Worm (Caenorhabditis elegans): ENCODE measurements around the gene F41B4.1.

F41B4.1 gene

DNA sequence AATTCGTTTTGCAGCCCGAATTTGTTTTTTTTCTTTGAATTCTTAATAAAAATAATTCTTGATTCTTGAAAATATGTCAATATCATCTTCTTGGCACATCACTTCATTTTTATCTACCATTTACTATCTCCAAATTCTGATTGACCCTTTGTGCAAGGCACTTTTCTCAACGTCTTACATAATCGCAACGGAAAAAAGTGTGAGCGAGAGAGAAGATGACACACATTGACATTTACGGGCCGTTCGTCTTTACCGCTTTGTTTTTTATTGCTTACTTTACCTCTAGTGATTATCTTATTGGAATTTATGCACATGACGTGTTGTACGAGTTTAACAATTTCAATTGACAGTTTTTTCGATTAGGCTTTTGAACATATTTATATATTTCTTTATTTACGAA lies 22.9 kb upstream of the F41B4.1 start:
- TF ChIP-seq aha-1 (tag) = peak; percentile 72
- no peak for TF ChIP-seq skn-1 (tag; optimal IDR thresholded peaks at IDR 0.05)

DNA sequence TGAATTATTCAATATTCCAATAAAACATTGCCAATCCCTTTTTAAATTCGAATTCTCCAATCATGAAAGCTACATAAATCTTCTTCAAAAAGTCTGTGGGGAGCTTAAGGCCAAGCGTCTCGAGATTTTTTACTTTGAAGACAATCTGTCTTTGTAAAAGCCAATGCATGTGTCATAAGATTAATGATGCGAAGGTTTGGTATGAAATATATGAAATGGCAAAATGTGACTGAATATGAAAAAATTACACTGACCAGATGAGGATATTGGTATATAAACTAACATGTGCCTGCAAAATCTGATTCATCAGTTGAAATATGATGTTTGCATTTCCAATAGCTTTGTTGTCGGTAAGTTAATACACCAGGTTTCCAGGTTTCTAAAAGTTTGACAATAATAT lies 20.3 kb upstream of the F41B4.1 start, which contains the start of gene C53B7.2:
Gene C53B7.2 (plus strand): TSS at position 301 of the 400 bp plus-strand sequence.
- TF ChIP-seq lin-38 (GFP tag; IDR thresholded peaks at IDR 0.05) (no peak), pha-4 (GFP tag; IDR thresholded peaks at IDR 0.05) (peak; percentile 33; the same call in 1 of the 2 replicates), pha-4 (tag; optimal IDR thresholded peaks at IDR 0.05) (no peak)

DNA sequence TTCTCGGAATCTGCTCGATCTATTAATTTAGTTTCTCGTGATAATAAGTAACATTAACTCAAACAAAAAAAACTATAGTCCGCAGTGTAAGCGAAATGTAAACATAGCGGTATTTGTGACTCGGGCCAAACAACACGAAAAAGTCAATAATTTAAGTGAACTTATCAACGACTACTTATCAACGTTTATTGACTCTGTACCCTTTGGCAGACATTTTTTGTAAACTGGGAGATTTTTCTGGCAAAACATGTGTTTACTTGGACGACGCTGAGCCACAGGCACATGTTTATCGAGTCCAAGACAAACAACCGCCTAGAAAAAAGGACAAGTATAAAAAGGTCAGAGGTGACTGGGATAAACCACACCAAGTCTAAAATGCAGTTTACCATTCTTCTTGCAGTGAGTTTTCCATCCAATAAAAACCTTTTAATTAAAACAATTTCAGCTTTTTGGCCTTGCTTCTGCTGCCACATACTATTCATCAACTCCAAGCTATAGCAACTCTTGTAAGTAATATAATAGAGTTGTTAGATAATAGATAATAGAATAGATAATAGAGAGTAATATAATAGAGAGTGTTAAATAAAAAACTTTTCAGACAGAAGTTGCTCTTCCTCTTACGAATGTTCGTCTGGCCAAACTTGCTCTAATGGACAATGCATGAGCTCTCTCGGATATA lies 18.9 kb upstream of the F41B4.1 start, which contains the start of gene C53B7.3:
Gene C53B7.3 (plus strand): TSS at position 362 of the 679 bp plus-strand sequence.
- TF ChIP-seq lim-7 (GFP tag; IDR thresholded peaks at IDR 0.05) = no peak
- peak in 1 of 2 experiments; percentile 92 for TF ChIP-seq unc-62 (GFP tag; optimal IDR thresholded peaks at IDR 0.05 in 1 of 2)
- no peak for TF ChIP-seq unc-62 (tag; optimal IDR thresholded peaks at IDR 0.05)
- no peak for TF ChIP-seq pha-4 (GFP tag; IDR thresholded peaks at IDR 0.05)
- TF ChIP-seq pha-4 (tag; optimal IDR thresholded peaks at IDR 0.05) = peak; percentile 44
- TF ChIP-seq daf-16 (GFP tag; optimal IDR thresholded peaks at IDR 0.05) = peak in 1 of 2 experiments; percentile 78
- no peak for TF ChIP-seq daf-16 (tag; optimal IDR thresholded peaks at IDR 0.05)

DNA sequence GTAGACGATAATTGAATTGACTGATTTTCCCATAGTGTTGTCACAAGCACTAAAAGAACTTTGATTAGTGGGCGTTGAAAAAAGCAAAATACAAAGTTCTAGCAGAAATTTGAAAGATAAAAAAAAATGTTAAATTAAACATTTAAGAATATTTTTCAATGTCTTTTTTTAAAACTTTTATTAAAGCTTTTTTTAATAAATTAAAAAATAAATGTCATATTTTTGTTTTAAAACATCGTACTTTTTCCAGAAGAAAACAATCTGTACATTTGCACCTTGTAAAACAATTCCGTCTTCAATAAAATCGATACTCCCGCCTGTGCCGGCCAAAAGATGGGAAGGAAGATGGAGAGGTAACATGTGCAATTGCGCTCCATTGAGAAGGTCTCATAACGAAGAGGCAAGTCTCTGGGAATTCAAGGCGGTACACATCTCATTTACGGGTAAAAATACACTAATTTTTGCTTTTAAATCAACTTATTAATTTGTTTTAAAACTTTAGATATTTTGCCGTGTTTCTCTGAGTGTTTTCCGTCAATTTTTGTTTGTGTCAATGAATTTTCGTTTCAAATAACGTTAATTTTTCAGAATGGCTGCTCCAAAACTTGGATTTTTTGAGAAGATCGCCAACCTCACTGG lies 15.1 kb upstream of the F41B4.1 start, which contains the start of the genes glr-6 and asg-2:
Gene glr-6 (minus strand): TSS at position 51 of the 639 bp plus-strand sequence.
Gene asg-2 (plus strand): TSS at position 589 of the 639 bp plus-strand sequence.
- TF ChIP-seq lin-13 (GFP tag; optimal IDR thresholded peaks at IDR 0.05) (peak; percentile 78), hlh-30 (tag; optimal IDR thresholded peaks at IDR 0.05; ENCODE audit: insufficient read depth) (peak; percentile 66), unc-130 (GFP tag; optimal IDR thresholded peaks at IDR 0.05) (no peak), mxl-3 (GFP tag; optimal IDR thresholded peaks at IDR 0.05) (peak; percentile 38), rbr-2 (tag; optimal IDR thresholded peaks at IDR 0.05) (peak; percentile 71), mdl-1 (tag; optimal IDR thresholded peaks at IDR 0.05) (peak in 1 of 2 experiments; percentile 35), saeg-2 (GFP tag; IDR thresholded peaks at IDR 0.05) (no peak), dve-1 (tag; optimal IDR thresholded peaks at IDR 0.05; ENCODE audit: insufficient read depth) (peak; percentile 87), daf-16 (GFP tag; optimal IDR thresholded peaks at IDR 0.05) (peak in 1 of 2 experiments; percentile 38), daf-16 (tag; optimal IDR thresholded peaks at IDR 0.05) (peak; percentile 80), lin-38 (GFP tag; IDR thresholded peaks at IDR 0.05) (peak; percentile 97), nhr-28 (tag; optimal IDR thresholded peaks at IDR 0.05) (peak; percentile 88), lin-15B (tag; optimal IDR thresholded peaks at IDR 0.05) (peak; percentile 57), T20F7.1 (GFP tag; optimal IDR thresholded peaks at IDR 0.05) (peak; percentile 68), daf-8 (GFP tag; IDR thresholded peaks at IDR 0.05) (no peak), unc-39 (tag; optimal IDR thresholded peaks at IDR 0.05) (no peak), hif-1 (tag; optimal IDR thresholded peaks at IDR 0.05) (no peak), lim-7 (GFP tag; IDR thresholded peaks at IDR 0.05) (no peak), ama-1 (optimal IDR thresholded peaks at IDR 0.05) (peak; percentile 10), mep-1 (tag; optimal IDR thresholded peaks at IDR 0.05) (peak; percentile 89), F44E2.7 (GFP tag; IDR thresholded peaks at IDR 0.05) (no peak), nhr-102 (tag; optimal IDR thresholded peaks at IDR 0.05) (peak; percentile 21), zfp-3 (GFP tag; conservative IDR thresholded peaks at IDR 0.05) (no peak), ceh-62 (tag; optimal IDR thresholded peaks at IDR 0.05) (no peak), aly-2 (tag; optimal IDR thresholded peaks at IDR 0.05) (no peak), egl-43 (GFP tag; IDR thresholded peaks at IDR 0.05) (no peak), skn-1 (tag; optimal IDR thresholded peaks at IDR 0.05) (no peak), nhr-77 (tag; optimal IDR thresholded peaks at IDR 0.05) (peak; percentile 92), unc-62 (GFP tag; optimal IDR thresholded peaks at IDR 0.05 in 1 of 2) (no peak), unc-62 (tag; optimal IDR thresholded peaks at IDR 0.05) (no peak), php-3 (GFP tag; IDR thresholded peaks at IDR 0.05) (no peak), daf-19 (GFP tag; conservative IDR thresholded peaks at IDR 0.05) (no peak), zag-1 (tag; optimal IDR thresholded peaks at IDR 0.05) (no peak), zip-11 (GFP tag; IDR thresholded peaks at IDR 0.05) (no peak), lir-3 (tag; optimal IDR thresholded peaks at IDR 0.05) (no peak), nhr-11 (tag; optimal IDR thresholded peaks at IDR 0.05) (peak; percentile 86), R02D3.7 (tag; optimal IDR thresholded peaks at IDR 0.05) (peak; percentile 44), egl-27 (tag; optimal IDR thresholded peaks at IDR 0.05) (no peak), arid-1 (GFP tag; conservative IDR thresholded peaks at IDR 0.05) (0 out of 2 replicates have a peak, but pooled peaks have one; percentile 37), nhr-41 (GFP tag; IDR thresholded peaks at IDR 0.05) (no peak)
